Worm (Caenorhabditis elegans): ENCODE measurements around the gene grl-11.

The grl-11 gene

ce11 chrIII:9125789-9126304, 7.7 kb upstream of the grl-11 start, which contains the start of gene sec-16A.1 (continued):
- no peak for TF ChIP-seq pha-4 (tag; optimal IDR thresholded peaks at IDR 0.05)
- TF ChIP-seq nhr-237 (tag; optimal IDR thresholded peaks at IDR 0.05), result no peak
- no peak for TF ChIP-seq nhr-76 (tag; optimal IDR thresholded peaks at IDR 0.05)
- TF ChIP-seq unc-39 (tag; optimal IDR thresholded peaks at IDR 0.05), result no peak
- no peak for TF ChIP-seq nhr-11 (tag; optimal IDR thresholded peaks at IDR 0.05)
- TF ChIP-seq nhr-25 (tag; optimal IDR thresholded peaks at IDR 0.05), result peak; percentile 46
- TF ChIP-seq hmg-11 (tag; optimal IDR thresholded peaks at IDR 0.05), result peak; percentile 11
- no peak for TF ChIP-seq lin-39 (tag; optimal IDR thresholded peaks at IDR 0.05)
- no peak for TF ChIP-seq ceh-28 (tag; optimal IDR thresholded peaks at IDR 0.05)
- no peak for TF ChIP-seq jun-1 (tag; optimal IDR thresholded peaks at IDR 0.05)
- peak; percentile 27 for TF ChIP-seq elt-2 (tag; optimal IDR thresholded peaks at IDR 0.05)
- no peak for TF ChIP-seq eor-1 (tag; optimal IDR thresholded peaks at IDR 0.05)
- TF ChIP-seq skn-1 (tag; optimal IDR thresholded peaks at IDR 0.05), result no peak
- no peak for TF ChIP-seq ZK546.5 (tag; optimal IDR thresholded peaks at IDR 0.05)

ce11 chrIII:9118921-9119606, 900 bp upstream of the grl-11 start, which contains the start of gene ced-11:
ced-11 (plus strand) TSS chrIII:9119556.
- TF ChIP-seq eor-1 (tag; optimal IDR thresholded peaks at IDR 0.05) (no peak), lsy-12 (tag; optimal IDR thresholded peaks at IDR 0.05) (no peak), nhr-43 (tag; optimal IDR thresholded peaks at IDR 0.05; ENCODE audit: poor library complexity, severe bottlenecking) (no peak), lin-15B (tag; optimal IDR thresholded peaks at IDR 0.05) (no peak), nhr-237 (tag; optimal IDR thresholded peaks at IDR 0.05) (no peak)

- TF ChIP-seq nhr-77 (tag; optimal IDR thresholded peaks at IDR 0.05) (no peak), lsy-12 (tag; optimal IDR thresholded peaks at IDR 0.05) (no peak), nhr-12 (tag; optimal IDR thresholded peaks at IDR 0.05) (no peak), elt-2 (tag; optimal IDR thresholded peaks at IDR 0.05) (no peak), aly-2 (tag; optimal IDR thresholded peaks at IDR 0.05) (no peak), lin-39 (tag; optimal IDR thresholded peaks at IDR 0.05) (no peak), nhr-28 (tag; optimal IDR thresholded peaks at IDR 0.05) (no peak), pqm-1 (tag; optimal IDR thresholded peaks at IDR 0.05) (no peak), nhr-43 (tag; optimal IDR thresholded peaks at IDR 0.05; ENCODE audit: poor library complexity, severe bottlenecking) (no peak), nhr-76 (tag; optimal IDR thresholded peaks at IDR 0.05) (no peak), snpc-4 (tag; optimal IDR thresholded peaks at IDR 0.05) (no peak), nhr-23 (tag; optimal IDR thresholded peaks at IDR 0.05) (no peak), ztf-4 (tag; optimal IDR thresholded peaks at IDR 0.05) (no peak), elt-3 (tag; optimal IDR thresholded peaks at IDR 0.05) (no peak), fos-1 (tag; optimal IDR thresholded peaks at IDR 0.05) (no peak), ceh-28 (tag; optimal IDR thresholded peaks at IDR 0.05) (no peak), zag-1 (tag; optimal IDR thresholded peaks at IDR 0.05) (no peak), skn-1 (tag; optimal IDR thresholded peaks at IDR 0.05) (no peak), nhr-237 (tag; optimal IDR thresholded peaks at IDR 0.05) (no peak)
These were observed 2.4 kb downstream of the grl-11 start for ce11 chrIII:9115745-9116144.

ce11 chrIII:9114649-9115048, 3.5 kb downstream of the grl-11 start, which contains the start of gene ZK512.1:
ZK512.1 (plus strand) TSS chrIII:9114949.
- TF ChIP-seq nhr-76 (tag; optimal IDR thresholded peaks at IDR 0.05) (no peak), lin-39 (tag; optimal IDR thresholded peaks at IDR 0.05) (no peak), ceh-28 (tag; optimal IDR thresholded peaks at IDR 0.05) (no peak)

ce11 chrIII:9114076-9114475, 4.1 kb downstream of the grl-11 start:
- no peak for TF ChIP-seq unc-62 (GFP tag; optimal IDR thresholded peaks at IDR 0.05)
- no peak for TF ChIP-seq ceh-28 (tag; optimal IDR thresholded peaks at IDR 0.05)
- no peak for TF ChIP-seq ztf-4 (tag; optimal IDR thresholded peaks at IDR 0.05)
- TF ChIP-seq nhr-23 (tag; optimal IDR thresholded peaks at IDR 0.05), result no peak
- no peak for TF ChIP-seq R02D3.7 (tag; optimal IDR thresholded peaks at IDR 0.05)
- TF ChIP-seq ceh-82 (tag; optimal IDR thresholded peaks at IDR 0.05), result no peak
- TF ChIP-seq lsy-12 (tag; optimal IDR thresholded peaks at IDR 0.05), result no peak
- no peak for TF ChIP-seq fos-1 (tag; optimal IDR thresholded peaks at IDR 0.05)
- TF ChIP-seq nhr-76 (tag; optimal IDR thresholded peaks at IDR 0.05), result no peak
- TF ChIP-seq nhr-28 (tag; optimal IDR thresholded peaks at IDR 0.05), result no peak
- no peak for TF ChIP-seq lin-15B (tag; optimal IDR thresholded peaks at IDR 0.05)
